Worm (Caenorhabditis elegans): ENCODE results near the gene otub-1.

The otub-1 gene

DNA sequence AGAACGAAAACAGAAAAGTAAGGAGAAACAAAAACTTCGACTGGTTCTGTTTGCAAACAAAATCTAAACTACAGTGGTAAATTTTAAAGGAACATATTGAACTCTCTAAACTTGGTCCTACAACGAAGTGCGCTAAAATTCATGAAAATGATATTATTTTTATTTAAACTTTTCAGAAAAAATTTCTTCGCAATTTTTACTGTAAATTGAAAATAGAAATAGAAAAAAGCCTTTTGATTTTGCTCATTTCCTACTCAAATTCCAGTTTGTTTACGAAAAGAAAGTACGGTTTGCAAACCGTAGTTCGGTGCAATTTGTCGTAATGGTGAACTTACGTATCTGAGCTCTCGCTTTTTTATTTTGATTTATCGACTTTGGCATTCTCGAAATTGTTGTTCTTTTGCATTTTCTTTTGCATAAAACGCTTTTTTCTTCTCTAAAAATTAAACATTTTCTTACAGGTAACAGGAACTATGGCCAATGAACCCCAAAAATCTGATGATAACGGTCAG lies at the start of gene otub-1:
Gene otub-1 (plus strand): TSS at position 462 of the 512 bp plus-strand sequence.
- TF ChIP-seq unc-86 (tag; optimal IDR thresholded peaks at IDR 0.05) (no peak), ceh-9 (tag; optimal IDR thresholded peaks at IDR 0.05) (no peak)

DNA sequence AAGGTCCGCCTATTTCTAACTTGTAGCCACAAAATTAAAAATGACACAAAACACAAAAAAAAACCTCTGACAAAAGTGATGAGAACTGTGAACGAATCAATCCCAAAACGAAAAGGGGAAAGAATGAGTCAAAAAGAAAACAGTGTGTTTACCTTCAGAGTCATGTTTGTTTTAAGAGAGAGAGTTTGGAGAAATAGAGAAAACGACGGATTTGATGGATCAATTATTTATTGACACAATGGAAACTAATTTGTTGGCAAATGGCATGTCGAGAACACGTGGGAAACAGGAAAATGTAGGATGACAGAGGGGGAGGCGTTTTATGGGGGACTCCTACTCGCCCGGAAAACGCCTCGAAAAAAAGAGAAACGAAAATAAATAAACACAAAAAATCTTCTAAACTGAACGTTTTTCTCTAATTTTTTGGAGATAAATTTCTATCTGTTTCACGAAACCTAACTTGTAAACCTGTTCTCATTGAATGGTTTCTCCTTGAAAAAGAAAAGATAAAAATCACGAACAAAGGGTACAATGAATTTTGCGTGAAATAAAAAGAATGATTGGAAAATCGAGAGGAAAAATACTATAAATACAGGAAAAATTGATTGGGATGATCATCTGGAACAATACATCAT lies 49.2 kb upstream of the otub-1 start:
- TF ChIP-seq sox-2 (GFP tag; IDR thresholded peaks at IDR 0.05) (no peak), unc-55 (GFP tag; optimal IDR thresholded peaks at IDR 0.05) (no peak), unc-42 (tag; optimal IDR thresholded peaks at IDR 0.05) (no peak), ceh-19 (GFP tag; optimal IDR thresholded peaks at IDR 0.05) (no peak), npax-4 (tag; optimal IDR thresholded peaks at IDR 0.05) (no peak), T23F11.4 (GFP tag; optimal IDR thresholded peaks at IDR 0.05) (no peak)

DNA sequence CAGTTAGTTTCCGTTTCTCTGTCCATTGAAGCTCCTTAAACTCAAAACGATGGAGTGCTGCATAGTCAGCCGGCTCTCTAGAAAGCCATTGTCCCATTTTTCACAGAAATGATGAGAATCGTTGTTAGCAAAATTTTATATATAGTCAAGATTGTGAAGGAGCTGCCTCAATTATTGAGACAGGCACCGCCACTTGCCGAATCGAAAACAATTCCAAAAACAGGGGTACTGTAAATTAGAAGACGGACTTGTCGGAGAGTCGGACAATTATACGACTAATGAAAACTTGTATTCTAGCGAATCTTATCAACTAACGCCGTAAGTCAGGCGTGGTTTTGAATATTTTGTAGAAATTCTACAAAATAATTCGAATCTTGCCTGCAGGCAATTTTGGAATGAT lies 45.9 kb upstream of the otub-1 start, which contains the start of gene F14H8.2:
Gene F14H8.2 (minus strand): TSS at position 101 of the 400 bp plus-strand sequence.
- TF ChIP-seq ceh-18 (tag; optimal IDR thresholded peaks at IDR 0.05) (no peak), hlh-6 (tag; optimal IDR thresholded peaks at IDR 0.05) (no peak), rnt-1 (tag; optimal IDR thresholded peaks at IDR 0.05) (no peak), ref-2 (tag; optimal IDR thresholded peaks at IDR 0.05) (no peak), npax-4 (tag; optimal IDR thresholded peaks at IDR 0.05) (no peak), madf-2 (tag; optimal IDR thresholded peaks at IDR 0.05) (no peak), ets-4 (tag; optimal IDR thresholded peaks at IDR 0.05) (no peak), C38D4.7 (GFP tag; optimal IDR thresholded peaks at IDR 0.05) (no peak), fkh-6 (tag; optimal IDR thresholded peaks at IDR 0.05) (no peak), ceh-9 (tag; optimal IDR thresholded peaks at IDR 0.05) (no peak), lim-6 (tag; optimal IDR thresholded peaks at IDR 0.05) (no peak), elt-2 (tag; optimal IDR thresholded peaks at IDR 0.05) (no peak), ttx-3 (tag; optimal IDR thresholded peaks at IDR 0.05) (no peak)

DNA sequence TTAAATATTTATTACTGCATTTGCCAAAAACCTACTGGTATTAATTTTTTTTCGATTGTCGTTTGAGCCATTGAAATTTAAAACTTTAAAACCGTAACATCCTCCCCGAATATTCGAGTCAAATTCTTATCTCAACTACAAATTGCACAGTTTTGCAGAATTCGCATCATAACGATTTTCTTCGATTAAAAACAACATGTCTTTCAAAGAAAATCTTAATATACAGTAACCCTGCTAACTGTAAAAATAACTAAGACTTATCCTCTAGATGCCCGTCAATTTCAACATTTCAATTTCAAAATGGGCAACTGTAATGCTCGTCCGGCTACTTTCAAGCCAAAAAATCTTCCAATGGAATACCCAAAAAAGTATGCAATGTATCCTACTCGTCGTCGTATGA lies 45.4 kb upstream of the otub-1 start, which contains the start of gene F14H8.5:
Gene F14H8.5 (plus strand): TSS at position 301 of the 400 bp plus-strand sequence.
- TF ChIP-seq ceh-18 (tag; optimal IDR thresholded peaks at IDR 0.05), result no peak
- TF ChIP-seq pax-1 (tag; optimal IDR thresholded peaks at IDR 0.05), result no peak
- no peak for TF ChIP-seq nhr-11 (tag; optimal IDR thresholded peaks at IDR 0.05)
- TF ChIP-seq gmeb-2 (tag; optimal IDR thresholded peaks at IDR 0.05), result no peak
- no peak for TF ChIP-seq fkh-6 (tag; optimal IDR thresholded peaks at IDR 0.05)
- TF ChIP-seq elt-2 (tag; optimal IDR thresholded peaks at IDR 0.05), result no peak
- no peak for TF ChIP-seq nhr-232 (tag; optimal IDR thresholded peaks at IDR 0.05)
- no peak for TF ChIP-seq pha-4 (tag; optimal IDR thresholded peaks at IDR 0.05)
- TF ChIP-seq odd-2 (tag; optimal IDR thresholded peaks at IDR 0.05), result no peak
- no peak for TF ChIP-seq hlh-8 (tag; optimal IDR thresholded peaks at IDR 0.05)
- no peak for TF ChIP-seq unc-42 (tag; optimal IDR thresholded peaks at IDR 0.05)
- no peak for TF ChIP-seq madf-2 (tag; optimal IDR thresholded peaks at IDR 0.05)
- TF ChIP-seq fax-1 (tag; optimal IDR thresholded peaks at IDR 0.05), result no peak
- no peak for TF ChIP-seq ceh-24 (tag; optimal IDR thresholded peaks at IDR 0.05)
- TF ChIP-seq C08G9.2 (tag; optimal IDR thresholded peaks at IDR 0.05), result no peak
- no peak for TF ChIP-seq ahr-1 (tag; optimal IDR thresholded peaks at IDR 0.05)
- no peak for TF ChIP-seq ref-2 (tag; optimal IDR thresholded peaks at IDR 0.05)

DNA sequence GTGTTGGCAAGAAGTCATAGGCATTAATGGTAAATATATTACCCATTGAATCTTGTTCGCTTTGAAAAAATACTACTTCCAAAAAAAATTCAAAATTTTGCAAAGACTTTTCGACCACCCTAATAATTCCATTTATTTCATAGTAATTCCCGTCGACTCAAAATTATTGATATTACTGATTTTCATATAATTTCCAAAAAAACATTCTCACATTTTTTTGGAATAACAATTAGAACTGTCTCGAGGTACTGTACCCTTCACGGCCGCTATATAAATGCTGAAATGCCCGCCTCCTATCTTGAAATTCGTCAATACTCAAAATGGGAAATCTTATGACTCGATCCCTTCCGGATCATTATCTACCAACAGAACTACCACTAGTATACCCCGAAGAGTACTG lies 42.6 kb upstream of the otub-1 start, which contains the start of gene F14H8.4:
Gene F14H8.4 (plus strand): TSS at position 301 of the 400 bp plus-strand sequence.
- TF ChIP-seq nfya-1 (tag; optimal IDR thresholded peaks at IDR 0.05) (no peak), ttx-3 (tag; optimal IDR thresholded peaks at IDR 0.05) (no peak), tbx-7 (tag; optimal IDR thresholded peaks at IDR 0.05) (no peak), zip-5 (tag; optimal IDR thresholded peaks at IDR 0.05) (no peak), ztf-16 (tag; optimal IDR thresholded peaks at IDR 0.05) (no peak), che-1 (tag; optimal IDR thresholded peaks at IDR 0.05) (no peak), syd-9 (tag; optimal IDR thresholded peaks at IDR 0.05) (no peak), fkh-6 (tag; optimal IDR thresholded peaks at IDR 0.05) (no peak)
